Worm (Caenorhabditis elegans): ENCODE measurements around the gene lsm-4.

- no peak for TF ChIP-seq elt-1 (tag; optimal IDR thresholded peaks at IDR 0.05)
- TF ChIP-seq unc-62 (GFP tag; optimal IDR thresholded peaks at IDR 0.05), result no peak
- TF ChIP-seq tbx-2 (tag; optimal IDR thresholded peaks at IDR 0.05), result no peak
- no peak for TF ChIP-seq nhr-12 (tag; optimal IDR thresholded peaks at IDR 0.05)
- TF ChIP-seq elt-2 (tag; optimal IDR thresholded peaks at IDR 0.05), result peak; percentile 67
Measured at ce11 chrII:7255614-7256162, 2.7 kb upstream of the lsm-4 start, which contains the start of gene F32A5.8.
